Worm (Caenorhabditis elegans) whole organism, early embryonic: ENCODE data around the gene ugt-39.

Experiments
- B0310.2 ChIP-seq: sonication (generic microtip); optimal IDR thresholded peaks from 2 replicates; lab custom pipeline; 2016; ENCODE audit warnings: mild to moderate bottlenecking, missing genetic modification characterization, missing compliant biosample characterization
- F13C5.2 ChIP-seq: sonication (generic microtip); optimal IDR thresholded peaks from 2 replicates; lab custom pipeline; 2017; ENCODE audit warnings: mild to moderate bottlenecking, missing genetic modification characterization, inconsistent platforms, missing compliant biosample characterization
- aly-1 ChIP-seq: sonication (generic microtip); optimal IDR thresholded peaks from 2 replicates; lab custom pipeline; 2016; ENCODE audit warnings: missing genetic modification characterization, missing compliant biosample characterization
- ama-1 ChIP-seq: fragments of 150-350 bp; optimal IDR thresholded peaks from 2 replicates; lab custom pipeline; 2014
- ceh-13 ChIP-seq: fragments of 200-800 bp; sonication (Bioruptor generic); optimal IDR thresholded peaks from 2 replicates; lab custom pipeline; 2018; ENCODE audit warnings: mild to moderate bottlenecking, missing genetic modification characterization, missing compliant biosample characterization
- ceh-36 ChIP-seq: sonication (generic microtip); optimal IDR thresholded peaks from 2 replicates; lab custom pipeline; 2016; ENCODE audit warnings: missing genetic modification characterization, inconsistent platforms, missing compliant biosample characterization
- ets-7 ChIP-seq: sonication (generic microtip); optimal IDR thresholded peaks from 2 replicates; lab custom pipeline; 2016; ENCODE audit warnings: missing genotype, missing genetic modification characterization, missing compliant biosample characterization
- flt-1 ChIP-seq: fragments of 200-800 bp; sonication (Bioruptor generic); IDR thresholded peaks from 2 replicates; pipeline ENCODE4 v1.3.6; 2022; ENCODE audit warnings: missing genetic modification characterization, missing compliant biosample characterization
- hmbx-1 ChIP-seq: sonication (generic microtip); optimal IDR thresholded peaks from 2 replicates; lab custom pipeline; 2016; ENCODE audit warnings: mild to moderate bottlenecking, missing genetic modification characterization, missing compliant biosample characterization
- hmg-4 ChIP-seq: fragments of 200-800 bp; sonication (Bioruptor generic); optimal IDR thresholded peaks from 2 replicates; lab custom pipeline; 2018; ENCODE audit warnings: mild to moderate bottlenecking, missing genetic modification characterization, missing compliant biosample characterization
- hnd-1 ChIP-seq: sonication (generic microtip); optimal IDR thresholded peaks from 2 replicates; lab custom pipeline; 2016; ENCODE audit warnings: missing genetic modification characterization, missing compliant biosample characterization
- pes-1 ChIP-seq: fragments of 200-800 bp; sonication (Bioruptor generic); IDR thresholded peaks from 2 replicates; pipeline ENCODE4 v1.3.6; 2022; ENCODE audit warnings: missing genetic modification reagents, missing genetic modification characterization, missing compliant biosample characterization
- scrt-1 ChIP-seq: fragments of 200-800 bp; sonication (Bioruptor generic); IDR thresholded peaks from 2 replicates; pipeline ENCODE4 v1.3.6; 2022; ENCODE audit warnings: missing genetic modification characterization, missing compliant biosample characterization
- sea-1 ChIP-seq: fragments of 200-800 bp; sonication (Bioruptor generic); conservative IDR thresholded peaks from 2 replicates; pipeline ENCODE4 v1.3.6; 2022; ENCODE audit warnings: missing genetic modification characterization, missing compliant biosample characterization
- tbx-11 ChIP-seq: fragments of 200-800 bp; sonication (Bioruptor generic); IDR thresholded peaks from 2 replicates; pipeline ENCODE4 v1.3.6; 2022; ENCODE audit warnings: missing genetic modification characterization, missing compliant biosample characterization
- tbx-37 ChIP-seq: fragments of 200-800 bp; sonication (Bioruptor generic); conservative IDR thresholded peaks from 2 replicates; pipeline ENCODE4 v1.3.6; 2022; ENCODE audit warnings: missing genetic modification reagents, missing genetic modification characterization, missing compliant biosample characterization
- tra-4 ChIP-seq: sonication (generic microtip); optimal IDR thresholded peaks from 2 replicates; lab custom pipeline; 2017; ENCODE audit warnings: missing genetic modification characterization, missing compliant biosample characterization

ugt-39 gene

ce11 chrV:7123979-7124378 lies 33.0 kb upstream of the ugt-39 start:
- TF ChIP-seq pes-1 (no peak), ama-1 (lab: Kevin White, UChicago) (no peak), ets-7 (tag; lab: Kevin White, UChicago) (no peak), ceh-36 (no peak), hnd-1 (no peak), sea-1 (GFP tag; lab: Robert Waterston, UW) (no peak), hmg-4 (no peak), hmbx-1 (tag; lab: Kevin White, UChicago) (no peak), ceh-13 (GFP tag; lab: Kevin White, UChicago) (no peak), tbx-11 (no peak), scrt-1 (GFP tag; lab: Robert Waterston, UW) (no peak), aly-1 (tag; lab: Kevin White, UChicago) (no peak)

- TF ChIP-seq hnd-1: no peak
- TF ChIP-seq sea-1 (GFP tag; lab: Robert Waterston, UW): no peak
- no peak for TF ChIP-seq pes-1
- no peak for TF ChIP-seq tbx-11
- TF ChIP-seq hmg-4: no peak
- TF ChIP-seq scrt-1 (GFP tag; lab: Robert Waterston, UW): no peak
- no peak for TF ChIP-seq flt-1 (GFP tag; lab: Robert Waterston, UW)
- TF ChIP-seq F13C5.2: no peak
- TF ChIP-seq ets-7 (tag; lab: Kevin White, UChicago): no peak
- no peak for TF ChIP-seq B0310.2 (tag; lab: Kevin White, UChicago)
- no peak for TF ChIP-seq ceh-13 (GFP tag; lab: Kevin White, UChicago)
These were observed 27.5 kb upstream of the ugt-39 start, which contains the start of gene T01C4.8 for ce11 chrV:7129460-7129859. T01C4.8 (minus strand) TSS chrV:7129560.

- TF ChIP-seq ceh-13 (GFP tag; lab: Kevin White, UChicago) (no peak), F13C5.2 (no peak), ceh-36 (no peak), B0310.2 (tag; lab: Kevin White, UChicago) (no peak), tbx-11 (no peak), hmg-4 (no peak), pes-1 (no peak), hnd-1 (no peak), hmbx-1 (tag; lab: Kevin White, UChicago) (no peak), scrt-1 (GFP tag; lab: Robert Waterston, UW) (no peak), aly-1 (tag; lab: Kevin White, UChicago) (no peak), tbx-37 (no peak), tra-4 (tag; lab: Kevin White, UChicago) (no peak), sea-1 (GFP tag; lab: Robert Waterston, UW) (no peak), flt-1 (GFP tag; lab: Robert Waterston, UW) (no peak), ama-1 (lab: Kevin White, UChicago) (no peak), ets-7 (tag; lab: Kevin White, UChicago) (no peak)
These were observed 26.0 kb upstream of the ugt-39 start, which contains the start of gene srx-36 for ce11 chrV:7130974-7131373. srx-36 (minus strand) TSS chrV:7131074.

DNA sequence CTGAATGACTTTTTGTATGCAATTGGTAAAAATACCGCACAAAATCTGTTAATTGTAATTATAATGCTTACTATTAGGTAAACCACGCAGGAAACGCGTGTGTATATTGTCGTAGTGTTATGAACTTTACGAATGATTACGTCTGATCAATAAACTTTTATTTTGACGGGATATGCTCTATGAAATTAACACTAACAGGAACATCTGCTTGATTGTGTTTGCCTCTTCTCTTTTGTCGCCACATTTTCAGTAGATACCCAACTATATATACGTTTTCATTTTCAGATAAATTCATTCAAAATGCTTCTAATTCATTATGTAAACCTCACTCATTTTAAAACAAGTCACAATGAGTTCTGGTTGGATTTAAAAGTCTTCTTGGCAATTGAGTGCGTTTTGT lies 24.7 kb upstream of the ugt-39 start, which contains the start of gene sre-10:
sre-10 (plus strand) TSS at position 301 of the 400 bp plus-strand sequence.
- no peak for TF ChIP-seq B0310.2 (tag; lab: Kevin White, UChicago)
- TF ChIP-seq aly-1 (tag; lab: Kevin White, UChicago): no peak
- no peak for TF ChIP-seq pes-1
- no peak for TF ChIP-seq hnd-1
- no peak for TF ChIP-seq sea-1 (GFP tag; lab: Robert Waterston, UW)
- no peak for TF ChIP-seq hmg-4
- no peak for TF ChIP-seq ceh-13 (GFP tag; lab: Kevin White, UChicago)

DNA sequence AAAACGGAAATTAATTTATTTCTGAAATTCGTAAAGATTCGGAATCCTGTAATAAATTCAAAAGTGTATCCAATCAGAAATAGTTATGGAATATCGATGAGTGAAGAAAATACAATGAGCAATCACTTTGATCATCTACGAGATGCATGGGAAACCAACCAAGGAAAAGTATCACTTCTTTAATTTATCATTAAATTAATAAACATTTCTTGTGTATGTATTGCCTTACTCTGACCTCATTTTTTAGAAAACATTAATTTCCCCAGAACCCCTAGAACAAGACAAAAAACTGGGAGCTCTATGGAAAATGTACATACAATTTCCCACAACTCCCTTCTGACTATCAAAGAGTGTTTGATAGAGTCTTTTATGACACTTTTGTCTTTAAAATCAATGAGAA lies 23.0 kb upstream of the ugt-39 start, which contains the start of gene F10D2.16:
F10D2.16 (plus strand) TSS at position 301 of the 400 bp plus-strand sequence.
- TF ChIP-seq tra-4 (tag; lab: Kevin White, UChicago) (no peak), flt-1 (GFP tag; lab: Robert Waterston, UW) (no peak), B0310.2 (tag; lab: Kevin White, UChicago) (no peak), hnd-1 (no peak), pes-1 (no peak), ama-1 (lab: Kevin White, UChicago) (no peak), sea-1 (GFP tag; lab: Robert Waterston, UW) (no peak), aly-1 (tag; lab: Kevin White, UChicago) (no peak), ceh-13 (GFP tag; lab: Kevin White, UChicago) (no peak)

DNA sequence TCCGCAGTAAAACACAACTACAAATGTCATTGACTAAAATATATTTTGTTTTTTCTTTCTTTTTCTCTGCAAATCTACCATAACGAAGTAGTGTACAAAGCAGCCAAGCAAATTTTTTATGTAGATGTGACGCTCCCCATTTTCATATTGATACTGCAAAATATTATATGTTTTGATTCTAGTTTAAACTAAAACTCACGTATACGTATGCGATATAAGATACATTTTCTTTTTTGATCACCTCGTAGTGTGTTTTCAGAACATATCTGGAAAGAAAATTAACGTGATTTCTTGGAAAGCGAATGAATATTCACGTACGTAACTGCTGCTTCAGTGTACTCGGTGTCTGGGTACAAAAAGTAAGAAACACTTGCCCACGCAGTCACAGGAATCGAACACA lies 20.1 kb upstream of the ugt-39 start:
- TF ChIP-seq ama-1 (lab: Kevin White, UChicago) (no peak), F13C5.2 (no peak), flt-1 (GFP tag; lab: Robert Waterston, UW) (no peak), ceh-13 (GFP tag; lab: Kevin White, UChicago) (no peak), aly-1 (tag; lab: Kevin White, UChicago) (no peak), hmg-4 (no peak), B0310.2 (tag; lab: Kevin White, UChicago) (no peak), hnd-1 (no peak), ceh-36 (no peak), hmbx-1 (tag; lab: Kevin White, UChicago) (no peak), pes-1 (no peak), tbx-11 (no peak), ets-7 (tag; lab: Kevin White, UChicago) (no peak), tbx-37 (no peak)

ce11 chrV:7138320-7138719 lies 18.6 kb upstream of the ugt-39 start, which contains the start of gene str-112:
str-112 (minus strand) TSS chrV:7138420.
- TF ChIP-seq tbx-37 (no peak), pes-1 (no peak), ceh-36 (no peak), ama-1 (lab: Kevin White, UChicago) (no peak), B0310.2 (tag; lab: Kevin White, UChicago) (no peak), ceh-13 (GFP tag; lab: Kevin White, UChicago) (no peak), F13C5.2 (no peak), flt-1 (GFP tag; lab: Robert Waterston, UW) (no peak), hmbx-1 (tag; lab: Kevin White, UChicago) (no peak), scrt-1 (GFP tag; lab: Robert Waterston, UW) (no peak), ets-7 (tag; lab: Kevin White, UChicago) (no peak), aly-1 (tag; lab: Kevin White, UChicago) (no peak), tbx-11 (no peak)
